Fruit fly (Drosophila melanogaster) whole organism, embryonic: ENCODE results near the gene CG5515.

ENCODE experiments used
- Adf1 ChIP-seq: fragments of 200-800 bp; sonication (Bioruptor generic); IDR thresholded peaks from 2 replicates; pipeline ENCODE4 v1.3.6; 2022; ENCODE audit warnings: missing biosample characterization, missing genetic modification characterization
- Atf3 ChIP-seq: fragments of 200-800 bp; sonication (Bioruptor generic); optimal IDR thresholded peaks from 3 replicates; lab custom pipeline; 2016; ENCODE audit warnings: missing biosample characterization, missing genetic modification characterization
- CG10979 ChIP-seq: fragments of 200-800 bp; sonication (Bioruptor generic); optimal IDR thresholded peaks from 2 replicates; lab custom pipeline; 2018; ENCODE audit warnings: missing biosample characterization, mild to moderate bottlenecking, missing genetic modification characterization, moderate library complexity
- CG12391 ChIP-seq: fragments of 200-800 bp; sonication (Bioruptor generic); optimal IDR thresholded peaks from 3 replicates; lab custom pipeline; 2018; ENCODE audit warnings: missing biosample characterization, mild to moderate bottlenecking, missing genetic modification characterization, moderate library complexity
- CG12659 ChIP-seq: fragments of 200-800 bp; sonication (Bioruptor generic); optimal IDR thresholded peaks from 3 replicates; lab custom pipeline; 2017; ENCODE audit warnings: mild to moderate bottlenecking, missing biosample characterization, missing genetic modification reagents, missing genetic modification characterization
- CG1603 ChIP-seq: fragments of 200-800 bp; sonication (Bioruptor generic); optimal IDR thresholded peaks from 2 replicates; lab custom pipeline; 2019; ENCODE audit warnings: missing biosample characterization, mild to moderate bottlenecking, missing genetic modification characterization, moderate library complexity
- CG17612 ChIP-seq: fragments of 200-800 bp; sonication (Bioruptor generic); IDR thresholded peaks from 2 replicates; pipeline ENCODE4 v1.3.6; 2022; ENCODE audit warnings: missing biosample characterization, missing genetic modification characterization
- CG2120 ChIP-seq: fragments of 200-800 bp; sonication (Bioruptor generic); optimal IDR thresholded peaks from 3 replicates; lab custom pipeline; 2016; ENCODE audit warnings: missing biosample characterization, missing genetic modification characterization
- CG2875 ChIP-seq: fragments of 200-800 bp; sonication (Bioruptor generic); optimal IDR thresholded peaks from 2 replicates; lab custom pipeline; 2017; ENCODE audit warnings: missing biosample characterization, mild to moderate bottlenecking, missing genetic modification characterization, missing genetic modification reagents
- CG30020 ChIP-seq: fragments of 200-800 bp; optimal IDR thresholded peaks from 2 replicates; lab custom pipeline; 2019; ENCODE audit warnings: missing biosample characterization, mild to moderate bottlenecking, missing genetic modification characterization, moderate library complexity
- CG31441 ChIP-seq: fragments of 200-800 bp; sonication (Bioruptor generic); IDR thresholded peaks from 2 replicates; pipeline ENCODE4 v1.3.6; 2022; ENCODE audit warnings: missing biosample characterization, missing genetic modification characterization
- CG34224 ChIP-seq: fragments of 200-800 bp; sonication (Bioruptor generic); IDR thresholded peaks from 3 replicates; pipeline ENCODE4 v1.3.6; 2022; ENCODE audit warnings: missing biosample characterization, missing genetic modification characterization; ENCODE audit not compliant: partially characterized antibody
- CG3726 ChIP-seq: fragments of 200-800 bp; sonication (Bioruptor generic); IDR thresholded peaks from 3 replicates; pipeline ENCODE4, ENCODE4 v1.3.6; 2022; ENCODE audit warnings: missing biosample characterization, missing genetic modification characterization
- CG3847 ChIP-seq: fragments of 200-800 bp; sonication (Bioruptor generic); IDR thresholded peaks from 2 replicates; pipeline ENCODE4 v1.3.6; 2022; ENCODE audit warnings: missing biosample characterization, missing genetic modification characterization
- CG3995 ChIP-seq: fragments of 200-800 bp; sonication (Bioruptor generic); optimal IDR thresholded peaks from 3 replicates; lab custom pipeline; 2016; ENCODE audit warnings: missing biosample characterization, missing genetic modification characterization
- CG4854 ChIP-seq: fragments of 200-800 bp; sonication (Bioruptor generic); optimal IDR thresholded peaks from 2 replicates; lab custom pipeline; 2016; ENCODE audit warnings: missing biosample characterization, missing genetic modification characterization, inconsistent platforms
- CG6175 ChIP-seq: fragments of 200-800 bp; sonication (Bioruptor generic); IDR thresholded peaks from 3 replicates; pipeline ENCODE4 v1.3.6; 2022; ENCODE audit warnings: missing biosample characterization, missing genetic modification characterization
- CG6689 ChIP-seq: fragments of 200-800 bp; sonication (Bioruptor generic); IDR thresholded peaks from 2 replicates; pipeline ENCODE4 v1.3.6; 2022; ENCODE audit warnings: missing biosample characterization, missing genetic modification characterization
- CG7745 ChIP-seq: fragments of 200-800 bp; sonication (Bioruptor generic); optimal IDR thresholded peaks from 2 replicates; lab custom pipeline; 2018; ENCODE audit warnings: missing biosample characterization, mild to moderate bottlenecking, missing genetic modification characterization, moderate library complexity
- CG9215 ChIP-seq: fragments of 200-800 bp; sonication (Bioruptor generic); IDR thresholded peaks from 2 replicates; pipeline ENCODE4 v1.3.6; 2022; ENCODE audit warnings: missing biosample characterization, missing genetic modification characterization
- CG9932 ChIP-seq: fragments of 200-800 bp; sonication (Bioruptor generic); IDR thresholded peaks from 2 replicates; pipeline ENCODE4 v1.3.6; 2022; ENCODE audit warnings: missing biosample characterization, missing genetic modification characterization
- CoRest ChIP-seq: fragments of 200-800 bp; sonication (Bioruptor generic); optimal IDR thresholded peaks from 3 replicates; lab custom pipeline; 2018; ENCODE audit warnings: missing biosample characterization, mild to moderate bottlenecking, missing genetic modification characterization, moderate library complexity
- Dbx ChIP-seq: fragments of 200-800 bp; sonication (Bioruptor generic); IDR thresholded peaks from 3 replicates; pipeline ENCODE4 v1.3.6; 2022; ENCODE audit warnings: missing biosample characterization, missing genetic modification characterization
- Doc2 ChIP-seq: fragments of 200-800 bp; sonication (Bioruptor generic); IDR thresholded peaks from 2 replicates; pipeline ENCODE4 v1.3.6; 2022; ENCODE audit warnings: missing biosample characterization, missing genetic modification characterization
- Elba2 ChIP-seq: fragments of 200-800 bp; sonication (Bioruptor generic); optimal IDR thresholded peaks from 3 replicates; lab custom pipeline; 2016; ENCODE audit warnings: missing biosample characterization, missing genetic modification characterization
- H2.0 ChIP-seq: fragments of 200-800 bp; sonication (Bioruptor generic); IDR thresholded peaks from 2 replicates; pipeline ENCODE4 v1.3.6; 2022; ENCODE audit warnings: missing biosample characterization, missing genetic modification characterization
- Hand ChIP-seq: fragments of 200-800 bp; sonication (Bioruptor generic); optimal IDR thresholded peaks from 2 replicates; lab custom pipeline; 2017; ENCODE audit warnings: mild to moderate bottlenecking, missing biosample characterization, missing genetic modification reagents, missing genetic modification characterization
- Lhr ChIP-seq: fragments of 200-800 bp; sonication (Bioruptor generic); optimal IDR thresholded peaks from 3 replicates; lab custom pipeline; 2017; ENCODE audit warnings: mild to moderate bottlenecking, missing biosample characterization, missing genetic modification reagents, missing genetic modification characterization
- NC2β ChIP-seq: fragments of 200-800 bp; sonication (Bioruptor generic); optimal IDR thresholded peaks from 2 replicates; lab custom pipeline; 2016; ENCODE audit warnings: missing biosample characterization, missing genetic modification characterization
- ab ChIP-seq: fragments of 200-800 bp; sonication (Bioruptor generic); optimal IDR thresholded peaks from 2 replicates; lab custom pipeline; 2016; ENCODE audit warnings: missing biosample characterization, missing genetic modification characterization
- ase ChIP-seq: fragments of 200-800 bp; sonication (Bioruptor generic); IDR thresholded peaks from 3 replicates; pipeline ENCODE4 v1.3.6; 2022; ENCODE audit warnings: missing biosample characterization, missing genetic modification characterization
- ash1 ChIP-seq: fragments of 200-800 bp; sonication (Bioruptor generic); optimal IDR thresholded peaks from 2 replicates; lab custom pipeline; 2018; ENCODE audit warnings: missing biosample characterization, mild to moderate bottlenecking, missing genetic modification characterization
- ato ChIP-seq: fragments of 200-800 bp; sonication (Bioruptor generic); IDR thresholded peaks from 2 replicates; pipeline ENCODE4 v1.3.6; 2022; ENCODE audit warnings: missing biosample characterization, missing genetic modification characterization; ENCODE audit not compliant: partially characterized antibody
- bab2 ChIP-seq: fragments of 200-800 bp; sonication (Bioruptor generic); optimal IDR thresholded peaks from 2 replicates; lab custom pipeline; 2016; ENCODE audit warnings: missing biosample characterization, missing genetic modification characterization
- chinmo ChIP-seq: fragments of 200-800 bp; sonication (Bioruptor generic); IDR thresholded peaks from 4 replicates; pipeline ENCODE4 v1.3.6; 2022; ENCODE audit warnings: missing biosample characterization, missing genetic modification characterization; ENCODE audit not compliant: partially characterized antibody
- crp ChIP-seq, 2 experiments: fragments of 200-800 bp; sonication (Bioruptor generic); optimal IDR thresholded peaks; 2 replicates in 1 of 2; 3 replicates in 1 of 2; lab custom pipeline; 2017; ENCODE audit warnings: missing biosample characterization in 2 of 2, missing genetic modification characterization in 2 of 2, mild to moderate bottlenecking in 1 of 2, moderate library complexity in 1 of 2
- dmrt99B ChIP-seq: fragments of 200-800 bp; sonication (Bioruptor generic); optimal IDR thresholded peaks from 2 replicates; lab custom pipeline; 2018; ENCODE audit warnings: missing biosample characterization, mild to moderate bottlenecking, missing genetic modification characterization, moderate library complexity
- dysf ChIP-seq: fragments of 200-800 bp; sonication (Bioruptor generic); IDR thresholded peaks from 3 replicates; pipeline ENCODE4 v1.3.6; 2022; ENCODE audit warnings: missing biosample characterization, missing genetic modification characterization
- eve ChIP-seq, 2 experiments: fragments of >200 bp; optimal IDR thresholded peaks; 2 replicates each; lab custom pipeline; 2017; ENCODE audit warnings: missing biosample characterization in 2 of 2, missing genetic modification characterization in 2 of 2
- eyg ChIP-seq: fragments of 200-800 bp; sonication (Bioruptor generic); optimal IDR thresholded peaks from 3 replicates; lab custom pipeline; 2016; ENCODE audit warnings: missing biosample characterization, missing genetic modification characterization
- gt ChIP-seq: fragments of 200-800 bp; sonication (Bioruptor generic); IDR thresholded peaks from 2 replicates; pipeline ENCODE4 v1.3.6; 2022; ENCODE audit warnings: missing biosample characterization, missing genetic modification characterization
- jumu ChIP-seq: fragments of 200-800 bp; sonication (Bioruptor generic); optimal IDR thresholded peaks from 3 replicates; lab custom pipeline; 2016; ENCODE audit warnings: missing biosample characterization, missing genetic modification characterization
- mirr ChIP-seq: fragments of 200-800 bp; sonication (Bioruptor generic); optimal IDR thresholded peaks from 3 replicates; lab custom pipeline; 2018; ENCODE audit warnings: missing biosample characterization, mild to moderate bottlenecking, missing genetic modification characterization
- nerfin-2 ChIP-seq: fragments of 200-800 bp; sonication (Bioruptor generic); IDR thresholded peaks from 2 replicates; pipeline ENCODE4 v1.3.6; 2022; ENCODE audit warnings: missing biosample characterization, missing genetic modification characterization; ENCODE audit not compliant: partially characterized antibody
- pita ChIP-seq: fragments of 200-800 bp; sonication (Bioruptor generic); optimal IDR thresholded peaks from 2 replicates; lab custom pipeline; 2017; ENCODE audit warnings: missing biosample characterization, mild to moderate bottlenecking, missing genetic modification characterization
- shn ChIP-seq: fragments of 200-800 bp; sonication (Bioruptor generic); optimal IDR thresholded peaks from 3 replicates; lab custom pipeline; 2016; ENCODE audit warnings: missing biosample characterization, missing genetic modification characterization
- sna ChIP-seq: fragments of 200-800 bp; sonication (Bioruptor generic); IDR thresholded peaks from 2 replicates; pipeline ENCODE4 v1.3.6; 2022; ENCODE audit warnings: missing biosample characterization, missing genetic modification characterization; ENCODE audit not compliant: partially characterized antibody
- vfl ChIP-seq: fragments of 200-800 bp; sonication (Bioruptor generic); optimal IDR thresholded peaks from 2 replicates; lab custom pipeline; 2016; ENCODE audit warnings: missing biosample characterization, missing genetic modification characterization

Gene CG5515

DNA sequence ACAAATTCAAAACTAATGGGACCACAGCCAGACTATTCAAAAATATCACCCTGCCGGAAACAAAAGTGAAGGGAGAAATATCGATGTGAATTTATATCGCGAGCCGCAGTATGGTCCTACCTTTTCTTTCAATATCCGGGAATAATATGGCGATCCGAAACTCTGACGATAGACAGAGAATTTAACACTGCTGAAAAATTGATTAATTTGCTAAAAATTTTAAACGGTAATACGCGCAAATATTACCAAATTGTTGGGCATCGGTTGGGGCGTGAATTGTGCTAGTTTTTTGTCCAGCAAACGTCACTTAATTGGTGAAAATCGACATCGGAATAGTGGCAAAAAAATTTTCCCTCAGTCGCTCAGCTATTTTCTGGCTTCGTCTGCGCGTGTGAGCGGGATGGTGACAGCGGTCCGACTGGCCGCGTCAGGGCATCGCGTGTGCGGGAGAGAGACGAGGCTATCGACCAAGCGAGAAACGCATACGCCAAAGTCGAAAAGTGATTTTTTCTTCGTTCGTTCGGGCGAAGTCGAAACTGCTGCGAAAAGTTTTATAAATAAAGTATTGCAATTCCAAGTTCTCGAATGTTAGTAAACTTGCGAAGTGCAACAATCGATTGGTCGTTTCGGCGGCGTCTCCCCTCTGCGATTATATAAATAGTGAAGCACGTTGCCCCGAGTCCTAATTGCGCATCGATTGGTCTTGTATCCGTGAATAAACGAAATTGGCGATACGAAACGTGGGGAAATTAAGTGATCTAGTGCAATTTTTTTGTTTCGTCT lies 41.9 kb upstream of the CG5515 start, which contains the start of gene mask (continued):
- TF ChIP-seq dmrt99B (tag; lab: Kevin White, UChicago) (no peak), CG17612 (GFP tag; lab: Robert Waterston, UW) (peak; percentile 33; the same call in 1 of the 2 replicates), ab (GFP tag; lab: Kevin White, UChicago) (no peak), CG3995 (GFP tag; lab: Kevin White, UChicago) (peak; percentile 71), CG9215 (0 out of 2 replicates have a peak, but pooled peaks have one; percentile 40), sna (GFP tag; lab: Robert Waterston, UW) (no peak), Adf1 (GFP tag; lab: Robert Waterston, UW) (0 out of 2 replicates have a peak, but pooled peaks have one; percentile 25), Elba2 (GFP tag; lab: Kevin White, UChicago) (no peak), chinmo (GFP tag; lab: Robert Waterston, UW) (no peak), Hand (GFP tag; lab: Kevin White, UChicago) (peak; percentile 67), CG3726 (GFP tag; lab: Robert Waterston, UW) (peak; percentile 65; the same call in 1 of the 3 replicates), CG31441 (peak; percentile 68), CG6175 (GFP tag; lab: Robert Waterston, UW) (peak; percentile 68; the same call in 1 of the 3 replicates), ato (GFP tag; lab: Robert Waterston, UW) (peak; percentile 1; the same call in 1 of the 2 replicates), CG2875 (peak; percentile 54), CG3847 (peak; percentile 78), ash1 (GFP tag; lab: Kevin White, UChicago) (peak; percentile 90), nerfin-2 (GFP tag; lab: Robert Waterston, UW) (no peak), CG30020 (peak; percentile 32), Lhr (peak; percentile 63), CG34224 (GFP tag; lab: Robert Waterston, UW) (no peak), bab2 (GFP tag; lab: Kevin White, UChicago) (peak; percentile 50), eyg (GFP tag; lab: Kevin White, UChicago) (peak; percentile 77), CG9932 (GFP tag; lab: Robert Waterston, UW) (peak; percentile 65), CG4854 (GFP tag; lab: Kevin White, UChicago) (peak; percentile 67), crp (GFP tag; optimal IDR thresholded peaks at IDR 0.05; lab: Kevin White, UChicago) (peak in 1 of 2 experiments; percentile 47), CG10979 (tag; lab: Kevin White, UChicago) (peak; percentile 25), Doc2 (GFP tag; lab: Robert Waterston, UW) (no peak)

DNA sequence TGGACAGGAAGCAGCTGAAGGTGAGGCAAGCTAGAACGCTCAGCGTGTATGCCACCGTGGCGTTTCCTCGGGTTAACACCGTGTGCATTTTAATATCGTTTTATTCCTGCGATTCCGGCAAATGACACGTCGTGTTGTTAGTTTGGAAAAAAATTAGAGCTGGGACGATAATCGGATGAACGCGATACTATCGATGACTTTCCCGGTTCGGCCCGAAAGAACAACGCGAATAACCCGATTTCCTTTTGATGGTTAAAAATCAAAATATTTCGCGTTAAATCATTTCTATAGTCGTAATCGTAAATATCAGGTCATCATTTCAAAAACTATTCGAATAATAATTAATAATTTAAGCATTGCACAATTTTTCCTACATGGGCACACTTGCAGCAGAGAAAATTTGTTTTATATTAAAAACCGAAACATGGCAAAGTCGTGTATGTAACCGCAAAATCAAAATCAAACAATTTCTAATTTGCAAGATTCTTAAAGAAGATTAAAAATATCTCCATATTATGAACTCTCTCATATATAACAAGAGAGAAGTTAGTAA lies 41.2 kb upstream of the CG5515 start, which contains the start of gene Spase22-23:
Gene Spase22-23, minus strand, starts transcription at position 166 of the 553 bp plus-strand sequence.
- TF ChIP-seq CG6689 (GFP tag; lab: Robert Waterston, UW) = no peak
- peak; percentile 89 for TF ChIP-seq ato (GFP tag; lab: Robert Waterston, UW)
- no peak for TF ChIP-seq Atf3 (GFP tag; lab: Kevin White, UChicago)
- no peak for TF ChIP-seq CG12391 (tag; lab: Kevin White, UChicago)
- no peak for TF ChIP-seq eve (GFP tag; optimal IDR thresholded peaks at IDR 0.05; lab: Kevin White, UChicago)
- TF ChIP-seq mirr (GFP tag; lab: Kevin White, UChicago) = no peak
- no peak for TF ChIP-seq ase (GFP tag; lab: Robert Waterston, UW)
- TF ChIP-seq CG17612 (GFP tag; lab: Robert Waterston, UW) = no peak
- TF ChIP-seq vfl (GFP tag; lab: Kevin White, UChicago) = no peak
- no peak for TF ChIP-seq CG9215
- no peak for TF ChIP-seq CG2120
- no peak for TF ChIP-seq gt (GFP tag; lab: Robert Waterston, UW)
- no peak for TF ChIP-seq dysf (GFP tag; lab: Robert Waterston, UW)
- peak; percentile 53 for TF ChIP-seq CG1603 (tag; lab: Kevin White, UChicago)
- no peak for TF ChIP-seq CoRest
- no peak for TF ChIP-seq NC2β (GFP tag; lab: Kevin White, UChicago)
- TF ChIP-seq CG7745 (tag; lab: Kevin White, UChicago) = no peak
- no peak for TF ChIP-seq H2.0 (GFP tag; lab: Robert Waterston, UW)
- no peak for TF ChIP-seq pita (GFP tag; lab: Kevin White, UChicago)
- TF ChIP-seq CG12659 = no peak
- no peak for TF ChIP-seq jumu
- no peak for TF ChIP-seq shn (GFP tag; lab: Kevin White, UChicago)
- no peak for TF ChIP-seq Dbx
